Fruit fly (Drosophila melanogaster) whole organism, wandering third instar larva: ENCODE data around the gene CG15597.

Experiments
- Abd-B ChIP-seq: fragments of >200 bp; optimal IDR thresholded peaks from 2 replicates; lab custom pipeline; 2017; ENCODE audit warnings: missing biosample characterization, missing genetic modification characterization
- CG32264 ChIP-seq: fragments of 200-800 bp; sonication (Bioruptor generic); optimal IDR thresholded peaks from 2 replicates; lab custom pipeline; 2016; ENCODE audit warnings: missing biosample characterization, missing genetic modification characterization
- Myc ChIP-seq: fragments of >200 bp; optimal IDR thresholded peaks from 2 replicates; lab custom pipeline; 2017
- N ChIP-seq: fragments of >200 bp; optimal IDR thresholded peaks from 2 replicates; lab custom pipeline; 2018; ENCODE audit warnings: missing biosample characterization, missing external identifiers, missing genetic modification characterization
- OdsH ChIP-seq: fragments of 200-800 bp; sonication (Bioruptor generic); optimal IDR thresholded peaks from 2 replicates; lab custom pipeline; 2016; ENCODE audit warnings: missing biosample characterization, mild to moderate bottlenecking, missing genetic modification characterization
- Vsx2 ChIP-seq: fragments of 200-300, 225-300 bp; sonication (Bioruptor generic); optimal IDR thresholded peaks from 2 replicates; lab custom pipeline; 2018; ENCODE audit warnings: missing biosample characterization, missing genetic modification characterization; ENCODE audit not compliant: partially characterized antibody
- br ChIP-seq: fragments of 200-800 bp; sonication (Bioruptor generic); optimal IDR thresholded peaks from 2 replicates; lab custom pipeline; 2016; ENCODE audit warnings: missing biosample characterization, missing genetic modification characterization
- dl ChIP-seq, 2 experiments: fragments of 175-275, 200-275 bp in 1 of 2; fragments of 200-275 bp in 1 of 2; sonication (Bioruptor generic); optimal IDR thresholded peaks; lab custom pipeline; 2018; ENCODE audit warnings: mild to moderate bottlenecking in 2 of 2, missing biosample characterization in 2 of 2, missing genetic modification characterization in 2 of 2, moderate library complexity in 2 of 2; ENCODE audit not compliant: partially characterized antibody in 2 of 2, insufficient read depth in 1 of 2
- fru ChIP-seq: fragments of 200-800 bp; sonication (Bioruptor generic); optimal IDR thresholded peaks from 3 replicates; lab custom pipeline; 2016; ENCODE audit warnings: missing biosample characterization, mild to moderate bottlenecking, missing genetic modification characterization
- h ChIP-seq: fragments of 200-800 bp; sonication (Bioruptor generic); optimal IDR thresholded peaks from 3 replicates; lab custom pipeline; 2016; ENCODE audit warnings: missing biosample characterization, mild to moderate bottlenecking, missing genetic modification characterization
- pan ChIP-seq: fragments of >200 bp; optimal IDR thresholded peaks from 2 replicates; lab custom pipeline; 2017
- psq ChIP-seq: fragments of 200-800 bp; sonication (Bioruptor generic); optimal IDR thresholded peaks from 3 replicates; lab custom pipeline; 2017; ENCODE audit warnings: missing biosample characterization, mild to moderate bottlenecking, missing genetic modification characterization, moderate library complexity
- sv ChIP-seq: fragments of 200-800 bp; sonication (Bioruptor generic); optimal IDR thresholded peaks from 3 replicates; lab custom pipeline; 2016; ENCODE audit warnings: missing biosample characterization, missing genetic modification characterization
- usp ChIP-seq: fragments of >200 bp; optimal IDR thresholded peaks from 2 replicates; lab custom pipeline; 2017; ENCODE audit warnings: missing biosample characterization, missing genetic modification characterization

dm6 chr3R:6263658-6264057, 21.3 kb downstream of the CG15597 start, which contains the start of gene Osi10a:
- TF ChIP-seq Abd-B (GFP tag; lab: Kevin White, UChicago) (no peak), usp (no peak), br (GFP tag; lab: Kevin White, UChicago) (no peak), fru (GFP tag; lab: Kevin White, UChicago) (no peak), pan (lab: Kevin White, UChicago) (no peak), N (GFP tag; lab: Kevin White, UChicago) (no peak), CG32264 (GFP tag; lab: Kevin White, UChicago) (no peak), h (GFP tag; lab: Kevin White, UChicago) (no peak), sv (GFP tag; lab: Kevin White, UChicago) (no peak), psq (no peak), dl (GFP tag; optimal IDR thresholded peaks at IDR 0.05; lab: Kevin White, UChicago; ENCODE audit: insufficient read depth in 1 of 2, partially characterized antibody in 2 of 2) (no peak), Myc (lab: Kevin White, UChicago) (no peak), OdsH (no peak), Vsx2 (GFP tag; lab: Kevin White, UChicago) (no peak)
